Worm (Caenorhabditis elegans): ENCODE results near the gene ZK742.3.

Gene ZK742.3

DNA sequence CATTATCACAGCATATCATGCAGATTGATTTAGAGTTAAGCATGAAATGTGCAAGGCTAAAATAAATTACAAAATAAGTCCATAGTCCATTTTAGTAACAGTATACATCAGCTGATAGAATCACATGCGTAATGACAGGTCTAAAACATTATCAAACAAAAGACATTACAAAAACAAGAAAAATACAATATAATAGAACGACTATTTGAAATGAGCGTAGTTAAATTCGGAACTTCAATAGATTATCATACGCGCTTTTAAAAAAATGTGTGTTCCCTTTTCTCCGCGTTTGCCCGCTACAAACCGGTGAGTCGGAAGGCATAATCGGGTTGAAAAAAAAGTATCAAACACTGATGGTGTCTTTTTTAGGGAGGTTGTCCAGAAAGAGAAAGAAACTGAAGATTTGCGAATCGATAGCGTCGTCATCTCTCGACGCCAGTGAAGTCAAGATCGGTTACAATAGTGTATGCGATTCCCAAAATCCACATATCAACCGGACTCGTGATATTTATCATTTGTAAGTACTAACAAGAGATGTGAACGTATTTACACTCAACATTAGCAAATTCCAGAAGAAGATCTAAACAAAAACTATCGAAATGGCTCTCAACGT, 45.8 kb upstream of the ZK742.3 start, which contains the start of gene C37C3.2:
Gene C37C3.2 (plus strand): TSS at position 563 of the 613 bp plus-strand sequence.
- no peak for TF ChIP-seq nhr-28 (tag; optimal IDR thresholded peaks at IDR 0.05)
- peak; percentile 39 for TF ChIP-seq pha-4 (tag; optimal IDR thresholded peaks at IDR 0.05)
- TF ChIP-seq lin-39 (tag; optimal IDR thresholded peaks at IDR 0.05), result no peak
- TF ChIP-seq elt-2 (tag; optimal IDR thresholded peaks at IDR 0.05), result peak; percentile 6
- TF ChIP-seq ama-1 (optimal IDR thresholded peaks at IDR 0.05), result peak; percentile 15
- TF ChIP-seq sea-2 (GFP tag; optimal IDR thresholded peaks at IDR 0.05), result no peak
- TF ChIP-seq lsy-12 (tag; optimal IDR thresholded peaks at IDR 0.05), result no peak
- TF ChIP-seq hmg-11 (tag; optimal IDR thresholded peaks at IDR 0.05), result no peak
- no peak for TF ChIP-seq fkh-2 (tag; optimal IDR thresholded peaks at IDR 0.05)
- TF ChIP-seq egl-27 (tag; optimal IDR thresholded peaks at IDR 0.05), result no peak
- TF ChIP-seq R02D3.7 (tag; optimal IDR thresholded peaks at IDR 0.05), result no peak
- no peak for TF ChIP-seq elt-3 (tag; optimal IDR thresholded peaks at IDR 0.05)
- no peak for TF ChIP-seq eor-1 (tag; optimal IDR thresholded peaks at IDR 0.05)
- TF ChIP-seq ceh-82 (tag; optimal IDR thresholded peaks at IDR 0.05), result no peak
- TF ChIP-seq fkh-10 (GFP tag; optimal IDR thresholded peaks at IDR 0.05), result no peak
- TF ChIP-seq ceh-28 (tag; optimal IDR thresholded peaks at IDR 0.05), result no peak
- TF ChIP-seq zag-1 (tag; optimal IDR thresholded peaks at IDR 0.05), result no peak

DNA sequence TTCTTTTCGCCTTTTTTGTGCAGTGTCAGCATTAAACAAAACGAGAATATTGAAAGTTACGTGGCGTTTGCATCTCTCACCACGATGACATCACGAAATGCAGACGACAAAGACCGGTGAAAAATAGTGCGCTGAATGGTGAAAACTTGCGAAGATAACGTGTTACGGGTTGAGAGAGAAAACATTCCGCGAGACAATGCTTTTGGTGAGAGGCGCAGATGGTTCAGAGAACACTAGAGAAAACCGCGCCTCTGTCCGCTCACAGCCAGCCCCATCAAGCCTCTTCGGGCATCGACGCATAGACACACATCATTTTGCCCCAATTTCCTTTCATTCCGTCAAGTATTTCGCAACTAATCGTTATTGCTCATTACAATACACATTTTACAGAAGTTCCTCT, 44.9 kb upstream of the ZK742.3 start, which contains the start of the genes C37C3.9 and C37C3.18:
Gene C37C3.9 (minus strand): TSS at position 98 of the 400 bp plus-strand sequence.
Gene C37C3.18 (plus strand): TSS at position 391 of the 400 bp plus-strand sequence.
- TF ChIP-seq daf-12 (tag; optimal IDR thresholded peaks at IDR 0.05) (no peak), nhr-11 (tag; optimal IDR thresholded peaks at IDR 0.05) (no peak), nhr-237 (tag; optimal IDR thresholded peaks at IDR 0.05) (no peak), sea-2 (GFP tag; optimal IDR thresholded peaks at IDR 0.05) (no peak), pha-4 (tag; optimal IDR thresholded peaks at IDR 0.05) (peak; percentile 90), fkh-2 (tag; optimal IDR thresholded peaks at IDR 0.05) (no peak), elt-3 (tag; optimal IDR thresholded peaks at IDR 0.05) (no peak), ceh-28 (tag; optimal IDR thresholded peaks at IDR 0.05) (peak; percentile 71), aly-2 (tag; optimal IDR thresholded peaks at IDR 0.05) (no peak), nhr-25 (tag; optimal IDR thresholded peaks at IDR 0.05) (peak; percentile 74), ZK546.5 (tag; optimal IDR thresholded peaks at IDR 0.05) (no peak), elt-2 (tag; optimal IDR thresholded peaks at IDR 0.05) (peak; percentile 68), ztf-4 (tag; optimal IDR thresholded peaks at IDR 0.05) (no peak), ama-1 (optimal IDR thresholded peaks at IDR 0.05) (no peak), ceh-82 (tag; optimal IDR thresholded peaks at IDR 0.05) (peak; percentile 0), unc-62 (GFP tag; optimal IDR thresholded peaks at IDR 0.05) (peak; percentile 48), nhr-43 (tag; optimal IDR thresholded peaks at IDR 0.05; ENCODE audit: poor library complexity, severe bottlenecking) (peak; percentile 50), nhr-12 (tag; optimal IDR thresholded peaks at IDR 0.05) (no peak), mml-1 (tag; optimal IDR thresholded peaks at IDR 0.05) (no peak), ceh-9 (tag; optimal IDR thresholded peaks at IDR 0.05) (no peak), nhr-76 (tag; optimal IDR thresholded peaks at IDR 0.05) (no peak), egl-5 (tag; optimal IDR thresholded peaks at IDR 0.05) (peak; percentile 57), skn-1 (tag; optimal IDR thresholded peaks at IDR 0.05) (peak; percentile 93), fos-1 (tag; optimal IDR thresholded peaks at IDR 0.05) (no peak), R02D3.7 (tag; optimal IDR thresholded peaks at IDR 0.05) (peak; percentile 22), snpc-4 (tag; optimal IDR thresholded peaks at IDR 0.05) (peak; percentile 90), mdl-1 (tag; optimal IDR thresholded peaks at IDR 0.05) (no peak), nhr-67 (tag; optimal IDR thresholded peaks at IDR 0.05) (no peak), ztf-11 (tag; optimal IDR thresholded peaks at IDR 0.05) (no peak), zag-1 (tag; optimal IDR thresholded peaks at IDR 0.05) (no peak), unc-39 (tag; optimal IDR thresholded peaks at IDR 0.05) (no peak), eor-1 (tag; optimal IDR thresholded peaks at IDR 0.05) (no peak), nhr-77 (tag; optimal IDR thresholded peaks at IDR 0.05) (no peak), nhr-28 (tag; optimal IDR thresholded peaks at IDR 0.05) (no peak), elt-1 (tag; optimal IDR thresholded peaks at IDR 0.05) (peak; percentile 22), ceh-16 (tag; optimal IDR thresholded peaks at IDR 0.05) (no peak), egl-27 (tag; optimal IDR thresholded peaks at IDR 0.05) (peak; percentile 51), tbx-2 (tag; optimal IDR thresholded peaks at IDR 0.05) (peak; percentile 17), lin-15B (tag; optimal IDR thresholded peaks at IDR 0.05) (peak; percentile 48), lsy-12 (tag; optimal IDR thresholded peaks at IDR 0.05) (peak; percentile 39), fkh-10 (GFP tag; optimal IDR thresholded peaks at IDR 0.05) (peak; percentile 44), jun-1 (tag; optimal IDR thresholded peaks at IDR 0.05) (peak; percentile 85), nfya-1 (tag; optimal IDR thresholded peaks at IDR 0.05; ENCODE audit: insufficient read depth) (peak; percentile 80), lin-39 (tag; optimal IDR thresholded peaks at IDR 0.05) (peak; percentile 80), hmg-11 (tag; optimal IDR thresholded peaks at IDR 0.05) (peak; percentile 87), pqm-1 (tag; optimal IDR thresholded peaks at IDR 0.05) (peak; percentile 22), nhr-23 (tag; optimal IDR thresholded peaks at IDR 0.05) (peak; percentile 75)

All from whole organism, L3 larva.